Worm (Caenorhabditis elegans) whole organism, L4 larva: ENCODE measurements around the gene col-133.

ENCODE experiments used
- F37D6.2 ChIP-seq: sonication (generic microtip); optimal IDR thresholded peaks from 2 replicates; lab custom pipeline; 2016; ENCODE audit warnings: mild to moderate bottlenecking, missing genetic modification characterization, missing compliant biosample characterization
- F44E2.7 ChIP-seq: fragments of 200-800 bp; sonication (Bioruptor generic); IDR thresholded peaks from 2 replicates; pipeline ENCODE4 v2.1.2; 2022; ENCODE audit warnings: missing genetic modification characterization, missing compliant biosample characterization
- F49E8.2 ChIP-seq: sonication (generic microtip); optimal IDR thresholded peaks from 2 replicates; lab custom pipeline; 2016; ENCODE audit warnings: missing compliant biosample characterization, mild to moderate bottlenecking, missing genetic modification characterization, borderline replicate concordance
- T26A8.4 ChIP-seq: fragments of 200-800 bp; sonication (Bioruptor generic); IDR thresholded peaks from 2 replicates; pipeline ENCODE4 v1.3.6; 2022; ENCODE audit warnings: missing genetic modification characterization, missing compliant biosample characterization
- Y105C5A.15 ChIP-seq: fragments of 200-800 bp; sonication (Bioruptor generic); IDR thresholded peaks from 2 replicates; pipeline ENCODE4 v1.3.6; 2022; ENCODE audit warnings: missing genetic modification characterization, missing compliant biosample characterization
- Y48G9A.11 ChIP-seq: fragments of 200-800 bp; sonication (Bioruptor generic); IDR thresholded peaks from 2 replicates; pipeline ENCODE4 v1.3.6; 2022; ENCODE audit warnings: missing genetic modification reagents, missing genetic modification characterization, missing compliant biosample characterization
- Y5F2A.4 ChIP-seq: fragments of 200-800 bp; sonication (Bioruptor generic); optimal IDR thresholded peaks from 2 replicates; lab custom pipeline; 2018; ENCODE audit warnings: mild to moderate bottlenecking, missing genetic modification characterization, missing compliant biosample characterization
- Y75B8A.6 ChIP-seq: fragments of 200-800 bp; sonication (Bioruptor generic); IDR thresholded peaks from 2 replicates; pipeline ENCODE4 v1.3.6; 2022; ENCODE audit warnings: missing genetic modification reagents, missing genetic modification characterization, missing compliant biosample characterization
- aly-2 ChIP-seq: sonication (generic microtip); optimal IDR thresholded peaks from 2 replicates; lab custom pipeline; 2018; ENCODE audit warnings: missing biosample characterization, missing genetic modification characterization
- attf-4 ChIP-seq: sonication (generic microtip); optimal IDR thresholded peaks from 3 replicates; lab custom pipeline; 2017; ENCODE audit warnings: missing biosample characterization, missing genetic modification characterization
- ceh-32 ChIP-seq: sonication (generic microtip); optimal IDR thresholded peaks from 2 replicates; lab custom pipeline; 2016; ENCODE audit warnings: mild to moderate bottlenecking, missing genetic modification characterization, missing compliant biosample characterization; ENCODE audit not compliant: poor library complexity
- dmd-8 ChIP-seq: fragments of 200-800 bp; sonication (Bioruptor generic); IDR thresholded peaks from 2 replicates; pipeline ENCODE4 v1.3.6; 2022; ENCODE audit warnings: missing genetic modification characterization, missing compliant biosample characterization
- duxl-1 ChIP-seq: sonication (generic microtip); optimal IDR thresholded peaks from 2 replicates; lab custom pipeline; 2016; ENCODE audit warnings: mild to moderate bottlenecking, missing genetic modification characterization, moderate library complexity, missing compliant biosample characterization; ENCODE audit not compliant: poor library complexity
- fkh-10 ChIP-seq: fragments of 150-350 bp; optimal IDR thresholded peaks from 2 replicates; lab custom pipeline; 2014; ENCODE audit warnings: missing biosample characterization, missing genetic modification reagents, missing genetic modification characterization
- lin-13 ChIP-seq: fragments of 150-350 bp; optimal IDR thresholded peaks from 2 replicates; lab custom pipeline; 2014; ENCODE audit warnings: missing biosample characterization, missing genetic modification reagents, missing genetic modification characterization
- lin-29 ChIP-seq: fragments of 200-800 bp; sonication (Bioruptor generic); IDR thresholded peaks from 2 replicates; pipeline ENCODE4 v1.3.6; 2022; ENCODE audit warnings: missing genetic modification reagents, missing genetic modification characterization, missing compliant biosample characterization
- lin-38 ChIP-seq: fragments of 200-800 bp; sonication (Bioruptor generic); IDR thresholded peaks from 2 replicates; pipeline ENCODE4 v1.3.6; 2022; ENCODE audit warnings: missing genetic modification reagents, missing genetic modification characterization, missing compliant biosample characterization
- lsy-2 ChIP-seq, 2 experiments: fragments of 150-350 bp in 1 of 2; sonication (generic microtip) in 1 of 2; optimal IDR thresholded peaks; 2 replicates each; lab custom pipeline; 2014 to 2017; ENCODE audit warnings: missing biosample characterization in 2 of 2, missing genetic modification characterization in 2 of 2
- mxl-2 ChIP-seq: fragments of 200-800 bp; sonication (Bioruptor generic); conservative IDR thresholded peaks from 2 replicates; pipeline ENCODE4 v1.3.6; 2022; ENCODE audit warnings: missing genetic modification reagents, missing genetic modification characterization, missing compliant biosample characterization
- nhr-111 ChIP-seq: fragments of 200-800 bp; sonication (Bioruptor generic); optimal IDR thresholded peaks from 2 replicates; lab custom pipeline; 2018; ENCODE audit warnings: mild to moderate bottlenecking, missing genetic modification characterization, missing compliant biosample characterization
- nhr-48 ChIP-seq: sonication (generic microtip); optimal IDR thresholded peaks from 2 replicates; lab custom pipeline; 2016; ENCODE audit warnings: mild to moderate bottlenecking, missing genetic modification characterization, missing compliant biosample characterization
- nhr-77 ChIP-seq: fragments of 150-350 bp; optimal IDR thresholded peaks from 2 replicates; lab custom pipeline; 2014; ENCODE audit warnings: missing biosample characterization, missing genetic modification characterization
- pha-4 ChIP-seq, 2 experiments: fragments of 150-350 bp in 1 of 2; fragments of 200-800 bp in 1 of 2; sonication (Bioruptor generic) in 1 of 2; IDR thresholded peaks in 1 of 2; optimal IDR thresholded peaks in 1 of 2; 2 replicates each; pipeline versions ENCODE4 v1.3.6 to Lab custom; 2014 to 2022; ENCODE audit warnings: missing genetic modification characterization in 2 of 2, missing genetic modification reagents in 2 of 2, missing biosample characterization in 1 of 2, missing compliant biosample characterization in 1 of 2
- rbr-2 ChIP-seq: sonication (generic microtip); optimal IDR thresholded peaks from 2 replicates; lab custom pipeline; 2016; ENCODE audit warnings: missing genotype, missing genetic modification characterization, missing compliant biosample characterization
- sdz-12 ChIP-seq: fragments of 200-800 bp; sonication (Bioruptor generic); optimal IDR thresholded peaks from 2 replicates; lab custom pipeline; 2018; ENCODE audit warnings: mild to moderate bottlenecking, missing genetic modification characterization, missing compliant biosample characterization
- snpc-1.2 ChIP-seq: fragments of 200-800 bp; sonication (Bioruptor generic); IDR thresholded peaks from 2 replicates; pipeline ENCODE4 v1.3.6; 2022; ENCODE audit warnings: missing genetic modification reagents, missing genetic modification characterization, missing compliant biosample characterization
- snpc-4 ChIP-seq: fragments of 150-350 bp; optimal IDR thresholded peaks from 2 replicates; lab custom pipeline; 2014; ENCODE audit warnings: missing biosample characterization, missing genetic modification characterization
- spr-1 ChIP-seq: sonication (generic microtip); optimal IDR thresholded peaks from 2 replicates; lab custom pipeline; 2016; ENCODE audit warnings: mild to moderate bottlenecking, missing genetic modification characterization, missing compliant biosample characterization
- tag-97 ChIP-seq: fragments of 200-800 bp; sonication (Bioruptor generic); IDR thresholded peaks from 2 replicates; pipeline ENCODE4 v1.3.6; 2022; ENCODE audit warnings: missing genetic modification characterization, missing compliant biosample characterization
- unc-62 ChIP-seq, 3 experiments: fragments of 150-350 bp in 1 of 3; sonication (generic microtip); optimal IDR thresholded peaks in 2 of 3; peaks in 1 of 3; 1 replicate in 1 of 3; 2 replicates in 2 of 3; lab custom pipeline; 2014 to 2017; ENCODE audit warnings: missing biosample characterization in 3 of 3, missing genetic modification characterization in 3 of 3, missing genetic modification reagents in 3 of 3, missing genotype in 1 of 3
- zfp-2 ChIP-seq: sonication (generic microtip); optimal IDR thresholded peaks from 2 replicates; lab custom pipeline; 2016; ENCODE audit warnings: mild to moderate bottlenecking, missing genetic modification characterization, missing compliant biosample characterization

Gene col-133

DNA sequence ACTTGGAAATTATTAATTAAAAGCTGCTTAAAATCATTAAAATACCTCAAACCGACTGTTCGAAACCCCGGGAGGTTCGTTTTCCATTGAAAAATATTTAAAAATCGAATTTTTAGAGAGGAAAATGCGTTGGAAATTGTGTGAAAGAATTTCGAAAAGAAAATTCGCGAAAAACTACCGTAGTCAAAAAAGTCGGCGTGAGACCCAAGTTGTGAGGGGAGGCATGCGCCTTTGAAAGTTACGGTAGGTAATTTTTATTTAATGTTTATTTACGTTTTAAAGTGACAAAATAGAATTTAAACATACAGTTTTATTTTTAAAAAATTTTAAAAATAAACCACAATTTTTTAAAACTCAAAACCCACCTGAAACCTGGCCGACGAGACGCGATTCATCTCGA lies 16.4 kb upstream of the col-133 start:
- TF ChIP-seq F49E8.2 (tag; lab: Kevin White, UChicago) (peak; percentile 51), nhr-111 (GFP tag; lab: Kevin White, UChicago) (no peak), lsy-2 (tag; optimal IDR thresholded peaks at IDR 0.05; lab: Kevin White, UChicago) (peak in 1 of 2 experiments; percentile 57), snpc-1.2 (GFP tag; lab: Robert Waterston, UW) (peak; percentile 96), mxl-2 (GFP tag; lab: Robert Waterston, UW) (no peak), aly-2 (tag; lab: Kevin White, UChicago) (no peak), nhr-48 (tag; lab: Kevin White, UChicago) (no peak), snpc-4 (no peak), zfp-2 (tag; lab: Kevin White, UChicago) (no peak), tag-97 (GFP tag; lab: Robert Waterston, UW) (no peak), lin-38 (GFP tag; lab: Robert Waterston, UW) (peak; percentile 27; the same call in 1 of the 2 replicates), lin-13 (GFP tag; lab: Kevin White, UChicago) (no peak), T26A8.4 (GFP tag; lab: Robert Waterston, UW) (no peak), Y75B8A.6 (no peak), duxl-1 (tag; lab: Kevin White, UChicago) (no peak), F37D6.2 (no peak), ceh-32 (tag; lab: Kevin White, UChicago) (no peak), Y5F2A.4 (GFP tag; lab: Kevin White, UChicago) (no peak), nhr-77 (tag; lab: Kevin White, UChicago) (no peak), attf-4 (tag; lab: Kevin White, UChicago) (no peak), unc-62 (GFP tag; optimal IDR thresholded peaks at IDR 0.05 in 1 of 2; lab: Kevin White, UChicago) (no peak), unc-62 (tag; optimal IDR thresholded peaks at IDR 0.05; lab: Kevin White, UChicago) (no peak)

DNA sequence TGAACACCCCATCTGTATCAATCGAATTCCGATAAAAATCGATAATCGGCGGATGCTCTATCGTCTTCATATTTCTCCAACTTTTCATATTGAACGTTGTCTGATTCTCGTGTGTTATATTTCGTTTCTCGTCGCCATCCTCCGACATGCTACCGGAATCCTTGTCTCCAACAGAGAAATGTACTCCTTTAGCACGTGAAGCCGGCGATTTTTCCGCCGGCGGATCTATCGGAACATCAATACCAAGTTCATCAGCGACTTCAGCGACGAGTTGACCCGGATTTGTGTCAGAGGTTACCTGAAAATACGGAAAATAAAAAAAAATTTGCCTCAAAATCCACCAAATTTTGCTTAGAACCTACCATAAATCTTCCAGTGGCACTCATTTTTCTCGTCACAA lies 15.9 kb upstream of the col-133 start:
- TF ChIP-seq snpc-1.2 (GFP tag; lab: Robert Waterston, UW): peak; percentile 62; the same call in 1 of the 2 replicates
- no peak for TF ChIP-seq lin-29

DNA sequence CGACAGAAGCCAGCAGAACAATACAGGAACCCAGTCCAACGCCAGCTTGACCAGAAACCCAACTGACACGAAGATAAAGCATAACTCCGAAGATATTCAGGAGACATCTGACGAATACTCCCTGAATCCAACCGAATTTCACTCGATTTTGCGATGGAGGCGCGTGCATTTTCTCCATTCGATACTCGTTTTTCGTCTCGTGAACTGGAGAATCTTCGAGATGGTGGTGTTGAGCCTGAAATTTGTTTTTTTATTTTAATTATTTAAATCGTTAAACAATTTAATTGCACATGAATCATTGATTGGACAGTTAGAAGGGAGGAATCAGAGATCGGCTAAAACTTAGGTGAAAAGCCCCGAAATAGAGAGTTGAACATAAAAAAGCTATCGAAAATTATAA lies 15.2 kb upstream of the col-133 start:
- no peak for TF ChIP-seq lin-13 (GFP tag; lab: Kevin White, UChicago)
- TF ChIP-seq snpc-1.2 (GFP tag; lab: Robert Waterston, UW): peak; percentile 79; the same call in 1 of the 2 replicates
- TF ChIP-seq rbr-2 (tag; lab: Kevin White, UChicago): no peak

- TF ChIP-seq fkh-10 (GFP tag; lab: Kevin White, UChicago): no peak
- TF ChIP-seq F44E2.7 (GFP tag; lab: Robert Waterston, UW): no peak
- peak; percentile 4 for TF ChIP-seq lin-13 (GFP tag; lab: Kevin White, UChicago)
- TF ChIP-seq Y48G9A.11 (GFP tag; lab: Robert Waterston, UW): 0 out of 2 replicates have a peak, but pooled peaks have one; percentile 43
- no peak for TF ChIP-seq lsy-2 (tag; optimal IDR thresholded peaks at IDR 0.05; lab: Kevin White, UChicago)
- no peak for TF ChIP-seq Y105C5A.15 (GFP tag; lab: Robert Waterston, UW)
- no peak for TF ChIP-seq spr-1 (tag; lab: Kevin White, UChicago)
- peak; percentile 37 for TF ChIP-seq lin-38 (GFP tag; lab: Robert Waterston, UW)
- TF ChIP-seq dmd-8 (GFP tag; lab: Robert Waterston, UW): no peak
- TF ChIP-seq pha-4 (GFP tag; IDR thresholded peaks at IDR 0.05; lab: Robert Waterston, UW): no peak
- TF ChIP-seq pha-4 (tag; optimal IDR thresholded peaks at IDR 0.05; lab: Kevin White, UChicago): no peak
- peak; percentile 26; the same call in 1 of the 2 replicates for TF ChIP-seq snpc-1.2 (GFP tag; lab: Robert Waterston, UW)
- no peak for TF ChIP-seq sdz-12 (GFP tag; lab: Kevin White, UChicago)
- TF ChIP-seq F49E8.2 (tag; lab: Kevin White, UChicago): peak; percentile 49
Measured at ce11 chrIV:14113621-14114020, 14.5 kb upstream of the col-133 start.
